Fruit fly (Drosophila melanogaster) whole organism, prepupa: Measurements from ENCODE around the gene axo.

Experiments used
- Blimp-1 ChIP-seq: fragments of 200-800 bp; sonication (Bioruptor generic); optimal IDR thresholded peaks from 3 replicates; lab custom pipeline; 2017; ENCODE audit warnings: missing biosample characterization, missing genetic modification characterization, mild to moderate bottlenecking, moderate library complexity, missing genetic modification reagents
- CG10631 ChIP-seq: fragments of 200-800 bp; sonication (Bioruptor generic); optimal IDR thresholded peaks from 2 replicates; lab custom pipeline; 2016; ENCODE audit warnings: missing biosample characterization, missing genetic modification characterization
- CG10669 ChIP-seq: fragments of 200-800 bp; sonication (Bioruptor generic); optimal IDR thresholded peaks from 3 replicates; lab custom pipeline; 2018; ENCODE audit warnings: missing biosample characterization, mild to moderate bottlenecking, missing genetic modification characterization, moderate library complexity
- CG11762 ChIP-seq: fragments of 200-800 bp; sonication (Bioruptor generic); optimal IDR thresholded peaks from 3 replicates; lab custom pipeline; 2016; ENCODE audit warnings: missing biosample characterization, missing genetic modification characterization; ENCODE audit not compliant: insufficient read depth
- CG11902 ChIP-seq: fragments of 200-800 bp; sonication (Bioruptor generic); optimal IDR thresholded peaks from 3 replicates; lab custom pipeline; 2016; ENCODE audit warnings: missing biosample characterization, missing genetic modification characterization
- CG1621 ChIP-seq: fragments of 200-800 bp; sonication (Bioruptor generic); optimal IDR thresholded peaks from 3 replicates; lab custom pipeline; 2018; ENCODE audit warnings: missing biosample characterization, mild to moderate bottlenecking, missing genetic modification characterization
- CG16779 ChIP-seq: fragments of 200-800 bp; sonication (Bioruptor generic); optimal IDR thresholded peaks from 3 replicates; lab custom pipeline; 2017; ENCODE audit warnings: missing biosample characterization, mild to moderate bottlenecking, missing genetic modification characterization
- CG3032 ChIP-seq: fragments of 200-800 bp; optimal IDR thresholded peaks from 2 replicates; lab custom pipeline; 2019; ENCODE audit warnings: missing biosample characterization, mild to moderate bottlenecking, missing genetic modification characterization, moderate library complexity
- CG31627 ChIP-seq: fragments of 200-800 bp; sonication (Bioruptor generic); optimal IDR thresholded peaks from 3 replicates; lab custom pipeline; 2016; ENCODE audit warnings: missing biosample characterization, missing genetic modification characterization
- CG32006 ChIP-seq: fragments of 200-800 bp; sonication (Bioruptor generic); optimal IDR thresholded peaks from 3 replicates; lab custom pipeline; 2017; ENCODE audit warnings: missing biosample characterization, mild to moderate bottlenecking, missing genetic modification characterization
- CG34406 ChIP-seq: fragments of 200-800 bp; sonication (Bioruptor generic); optimal IDR thresholded peaks from 3 replicates; lab custom pipeline; 2016; ENCODE audit warnings: missing biosample characterization, missing genetic modification characterization
- CG4318 ChIP-seq: fragments of 200-800 bp; sonication (Bioruptor generic); optimal IDR thresholded peaks from 3 replicates; lab custom pipeline; 2017; ENCODE audit warnings: missing biosample characterization, mild to moderate bottlenecking, missing genetic modification characterization
- CG6163 ChIP-seq: fragments of 200-800 bp; sonication (Bioruptor generic); IDR thresholded peaks from 3 replicates; pipeline ENCODE4 v1.3.6; 2022; ENCODE audit warnings: missing biosample characterization, missing genetic modification characterization
- CG6276 ChIP-seq: fragments of 200-800 bp; sonication (Bioruptor generic); optimal IDR thresholded peaks from 2 replicates; lab custom pipeline; 2017; ENCODE audit warnings: missing biosample characterization, mild to moderate bottlenecking, missing genetic modification characterization
- CG6792 ChIP-seq: fragments of 200-800 bp; sonication (Bioruptor generic); optimal IDR thresholded peaks from 3 replicates; lab custom pipeline; 2016; ENCODE audit warnings: missing biosample characterization, missing genetic modification characterization
- CG6808 ChIP-seq: fragments of 200-800 bp; sonication (Bioruptor generic); optimal IDR thresholded peaks from 3 replicates; lab custom pipeline; 2017; ENCODE audit warnings: missing biosample characterization, missing genetic modification characterization, mild to moderate bottlenecking, moderate library complexity, missing genetic modification reagents
- CG6854 ChIP-seq: fragments of 200-800 bp; sonication (Bioruptor generic); optimal IDR thresholded peaks from 2 replicates; lab custom pipeline; 2017; ENCODE audit warnings: missing biosample characterization, mild to moderate bottlenecking, missing genetic modification characterization
- CG7368 ChIP-seq: fragments of 200-800 bp; sonication (Bioruptor generic); optimal IDR thresholded peaks from 3 replicates; lab custom pipeline; 2016; ENCODE audit warnings: missing biosample characterization, missing genetic modification characterization
- CG8319 ChIP-seq: fragments of 200-800 bp; sonication (Bioruptor generic); optimal IDR thresholded peaks from 3 replicates; lab custom pipeline; 2016; ENCODE audit warnings: missing biosample characterization, missing genetic modification characterization
- CG9139 ChIP-seq: fragments of 200-800 bp; sonication (Bioruptor generic); optimal IDR thresholded peaks from 3 replicates; lab custom pipeline; 2017; ENCODE audit warnings: missing biosample characterization, mild to moderate bottlenecking, missing genetic modification characterization
- Eip75B ChIP-seq: fragments of 200-800 bp; sonication (Bioruptor generic); optimal IDR thresholded peaks from 3 replicates; lab custom pipeline; 2016; ENCODE audit warnings: missing biosample characterization, missing genetic modification characterization
- Eip78C ChIP-seq: fragments of 200-800 bp; sonication (Bioruptor generic); peaks from one replicate; lab custom pipeline; 2016; ENCODE audit warnings: missing biosample characterization, missing genetic modification characterization
- Eip93F ChIP-seq: fragments of 200-800 bp; sonication (Bioruptor generic); optimal IDR thresholded peaks from 2 replicates; lab custom pipeline; 2016; ENCODE audit warnings: missing biosample characterization, mild to moderate bottlenecking, missing genetic modification characterization
- Ets21C ChIP-seq: fragments of 200-800 bp; sonication (Bioruptor generic); optimal IDR thresholded peaks from 3 replicates; lab custom pipeline; 2016; ENCODE audit warnings: missing biosample characterization, missing genetic modification characterization
- Ets96B ChIP-seq: fragments of 200-800 bp; optimal IDR thresholded peaks from 2 replicates; lab custom pipeline; 2019; ENCODE audit warnings: missing biosample characterization, mild to moderate bottlenecking, missing genetic modification characterization, moderate library complexity
- Hr38 ChIP-seq: sonication (Bioruptor generic); optimal IDR thresholded peaks from 2 replicates; lab custom pipeline; 2016; ENCODE audit warnings: missing biosample characterization, missing genetic modification characterization
- Hr39 ChIP-seq: fragments of 200-800 bp; sonication (Bioruptor generic); optimal IDR thresholded peaks from 2 replicates; lab custom pipeline; 2016; ENCODE audit warnings: missing biosample characterization, missing genetic modification characterization
- Hr4 ChIP-seq: fragments of 200-800 bp; sonication (Bioruptor generic); optimal IDR thresholded peaks from 3 replicates; lab custom pipeline; 2016; ENCODE audit warnings: missing biosample characterization, missing genetic modification characterization
- Lpt ChIP-seq: fragments of 200-800 bp; sonication (Bioruptor generic); optimal IDR thresholded peaks from 3 replicates; lab custom pipeline; 2016; ENCODE audit warnings: missing biosample characterization, missing genetic modification characterization
- OdsH ChIP-seq: fragments of 200-800 bp; sonication (Bioruptor generic); optimal IDR thresholded peaks from 3 replicates; lab custom pipeline; 2016; ENCODE audit warnings: missing biosample characterization, missing genetic modification characterization
- Sox102F ChIP-seq: fragments of 200-800 bp; sonication (Bioruptor generic); optimal IDR thresholded peaks from 2 replicates; lab custom pipeline; 2016; ENCODE audit warnings: missing biosample characterization, mild to moderate bottlenecking, missing genetic modification characterization
- Sox15 ChIP-seq: fragments of 200-800 bp; sonication (Bioruptor generic); optimal IDR thresholded peaks from 3 replicates; lab custom pipeline; 2016; ENCODE audit warnings: missing biosample characterization, missing genetic modification characterization
- achi ChIP-seq: fragments of 200-800 bp; sonication (Bioruptor generic); optimal IDR thresholded peaks from 3 replicates; lab custom pipeline; 2016; ENCODE audit warnings: missing biosample characterization, missing genetic modification characterization
- acj6 ChIP-seq: fragments of 200-800 bp; sonication (Bioruptor generic); optimal IDR thresholded peaks from 3 replicates; lab custom pipeline; 2016; ENCODE audit warnings: missing biosample characterization, missing genetic modification characterization
- dac ChIP-seq: fragments of 200-800 bp; sonication (Bioruptor generic); optimal IDR thresholded peaks from 2 replicates; lab custom pipeline; 2017; ENCODE audit warnings: missing biosample characterization, mild to moderate bottlenecking, missing genetic modification characterization
- dsx ChIP-seq: fragments of 200-800 bp; optimal IDR thresholded peaks from 3 replicates; lab custom pipeline; 2019; ENCODE audit warnings: missing biosample characterization, mild to moderate bottlenecking, missing genetic modification characterization, moderate library complexity; ENCODE audit not compliant: poor library complexity, severe bottlenecking
- eg ChIP-seq: fragments of 200-800 bp; sonication (Bioruptor generic); IDR thresholded peaks from 3 replicates; pipeline ENCODE4 v1.3.6; 2022; ENCODE audit warnings: missing biosample characterization, missing genetic modification characterization
- fd59A ChIP-seq: fragments of 200-800 bp; sonication (Bioruptor generic); optimal IDR thresholded peaks from 2 replicates; lab custom pipeline; 2017; ENCODE audit warnings: missing biosample characterization, mild to moderate bottlenecking, missing genetic modification characterization, missing genetic modification reagents
- fd85E ChIP-seq: fragments of 200-800 bp; sonication (Bioruptor generic); optimal IDR thresholded peaks from 3 replicates; lab custom pipeline; 2016; ENCODE audit warnings: missing biosample characterization, missing genetic modification characterization
- fkh ChIP-seq: fragments of 200-800 bp; sonication (Bioruptor generic); optimal IDR thresholded peaks from 3 replicates; lab custom pipeline; 2017; ENCODE audit warnings: missing biosample characterization, mild to moderate bottlenecking, missing genetic modification characterization, moderate library complexity
- lz ChIP-seq: fragments of 200-800 bp; sonication (Bioruptor generic); optimal IDR thresholded peaks from 3 replicates; lab custom pipeline; 2016; ENCODE audit warnings: missing biosample characterization, missing genetic modification characterization
- net ChIP-seq: fragments of 200-800 bp; sonication (Bioruptor generic); optimal IDR thresholded peaks from 3 replicates; lab custom pipeline; 2016; ENCODE audit warnings: missing biosample characterization, missing genetic modification characterization
- pdm3 ChIP-seq: fragments of 200-800 bp; sonication (Bioruptor generic); optimal IDR thresholded peaks from 3 replicates; lab custom pipeline; 2016; ENCODE audit warnings: missing biosample characterization, missing genetic modification characterization
- salr ChIP-seq, 2 experiments: fragments of 200-800 bp; sonication (Bioruptor generic); optimal IDR thresholded peaks; 3 replicates each; lab custom pipeline; 2016 to 2018; ENCODE audit warnings: missing biosample characterization in 2 of 2, missing genetic modification characterization in 2 of 2, mild to moderate bottlenecking in 1 of 2
- ss ChIP-seq, 2 experiments: fragments of 200-800 bp; sonication (Bioruptor generic); optimal IDR thresholded peaks; 2 replicates in 1 of 2; 3 replicates in 1 of 2; lab custom pipeline; 2017 to 2018; ENCODE audit warnings: mild to moderate bottlenecking in 2 of 2, missing biosample characterization in 2 of 2, missing genetic modification characterization in 2 of 2, moderate library complexity in 1 of 2
- svp ChIP-seq: fragments of 200-800 bp; sonication (Bioruptor generic); peaks from one replicate; lab custom pipeline; 2016; ENCODE audit warnings: missing biosample characterization, missing genetic modification characterization
- topi ChIP-seq: fragments of 200-800 bp; sonication (Bioruptor generic); optimal IDR thresholded peaks from 3 replicates; lab custom pipeline; 2016; ENCODE audit warnings: missing biosample characterization, missing genetic modification characterization

axo gene

DNA sequence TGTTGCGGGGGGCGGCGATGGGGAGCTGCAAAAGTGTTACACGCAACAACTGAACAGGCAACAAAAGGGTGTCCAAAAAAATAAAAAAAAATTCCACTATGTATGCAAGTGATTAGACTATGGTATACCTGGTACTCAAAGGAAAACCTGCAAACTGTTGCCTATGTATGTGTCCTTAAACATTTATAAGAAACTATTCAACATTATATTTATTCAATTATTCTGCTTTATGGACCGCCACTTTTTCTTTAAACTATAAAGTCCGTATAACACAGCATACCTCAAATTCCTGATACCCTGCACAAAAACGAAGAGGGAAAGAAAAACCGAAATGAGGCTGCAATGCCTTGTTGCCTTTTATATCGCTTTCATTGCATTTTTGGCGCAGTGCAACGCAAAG is 79.5 kb downstream of the axo start (continued):
- TF ChIP-seq lz (GFP tag; lab: Kevin White, UChicago), result peak; percentile 39
- TF ChIP-seq fd85E (GFP tag; lab: Kevin White, UChicago), result no peak
- TF ChIP-seq CG1621 (tag; lab: Kevin White, UChicago), result no peak
- peak; percentile 48 for TF ChIP-seq CG8319
- peak; percentile 69 for TF ChIP-seq achi
- peak; percentile 52 for TF ChIP-seq Ets96B (tag; lab: Kevin White, UChicago)
- TF ChIP-seq CG6854, result no peak
- no peak for TF ChIP-seq fkh (GFP tag; lab: Kevin White, UChicago)
- TF ChIP-seq Sox15, result peak; percentile 40
- TF ChIP-seq CG10669 (GFP tag; lab: Kevin White, UChicago), result peak; percentile 49
- TF ChIP-seq CG6163 (GFP tag; lab: Robert Waterston, UW), result peak; percentile 85
- TF ChIP-seq Eip93F, result no peak
- peak; percentile 43 for TF ChIP-seq CG34406 (GFP tag; lab: Kevin White, UChicago)

- peak; percentile 14 for TF ChIP-seq svp (GFP tag; lab: Kevin White, UChicago)
- no peak for TF ChIP-seq Eip78C (GFP tag; lab: Kevin White, UChicago)
Measured at dm6 chr3L:4606739-4607428, 80.2 kb downstream of the axo start.

DNA sequence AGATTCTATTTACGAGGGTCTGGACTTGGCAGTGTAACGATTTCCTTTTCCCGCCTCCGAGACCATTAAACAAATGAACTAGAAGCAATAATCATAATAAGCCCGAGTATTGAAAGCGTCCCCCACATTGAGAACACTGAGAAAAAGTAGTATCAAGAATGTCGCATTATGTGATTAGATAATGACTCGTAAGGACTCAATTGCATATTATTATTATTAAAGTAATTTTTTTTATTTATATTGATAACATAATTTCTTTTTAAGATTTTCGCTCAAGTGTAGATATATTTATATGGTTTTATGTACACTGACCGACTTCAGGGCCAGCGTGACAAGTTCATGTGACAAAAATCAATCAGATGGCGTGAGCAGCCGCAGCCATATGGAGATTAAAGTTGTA is 83.7 kb downstream of the axo start:
- TF ChIP-seq Hr39 (GFP tag; lab: Kevin White, UChicago), result no peak
- peak; percentile 18 for TF ChIP-seq CG6792 (GFP tag; lab: Kevin White, UChicago)
- peak; percentile 28 for TF ChIP-seq achi
- no peak for TF ChIP-seq CG4318
- TF ChIP-seq svp (GFP tag; lab: Kevin White, UChicago), result no peak
- TF ChIP-seq Ets21C (GFP tag; lab: Kevin White, UChicago), result no peak
- no peak for TF ChIP-seq Lpt (GFP tag; lab: Kevin White, UChicago)
- peak; percentile 31 for TF ChIP-seq acj6
- peak; percentile 44 for TF ChIP-seq OdsH (GFP tag; lab: Kevin White, UChicago)
- TF ChIP-seq Hr4, result no peak
- peak; percentile 76 for TF ChIP-seq Eip78C (GFP tag; lab: Kevin White, UChicago)
- TF ChIP-seq Hr38, result no peak
- TF ChIP-seq CG7368, result no peak
- no peak for TF ChIP-seq CG6854
- TF ChIP-seq CG6276, result no peak
- peak; percentile 57 for TF ChIP-seq dsx
- TF ChIP-seq salr (GFP tag; optimal IDR thresholded peaks at IDR 0.05; lab: Kevin White, UChicago), result no peak
- TF ChIP-seq topi (GFP tag; lab: Kevin White, UChicago), result no peak
- TF ChIP-seq ss (GFP tag; optimal IDR thresholded peaks at IDR 0.05; lab: Kevin White, UChicago), result peak; percentile 10 to 21
- TF ChIP-seq Eip75B (GFP tag; lab: Kevin White, UChicago), result peak; percentile 10
- TF ChIP-seq net (GFP tag; lab: Kevin White, UChicago), result no peak
- TF ChIP-seq dac (GFP tag; lab: Kevin White, UChicago), result no peak
- no peak for TF ChIP-seq pdm3 (GFP tag; lab: Kevin White, UChicago)
- TF ChIP-seq CG10631 (GFP tag; lab: Kevin White, UChicago), result peak; percentile 53
- TF ChIP-seq CG16779, result no peak
- TF ChIP-seq CG10669 (GFP tag; lab: Kevin White, UChicago), result peak; percentile 38
- TF ChIP-seq CG11762 (GFP tag; lab: Kevin White, UChicago), result peak; percentile 3
- TF ChIP-seq eg (GFP tag; lab: Robert Waterston, UW), result no peak
- peak; percentile 28 for TF ChIP-seq CG32006 (GFP tag; lab: Kevin White, UChicago)
- no peak for TF ChIP-seq CG6808 (GFP tag; lab: Kevin White, UChicago)
- TF ChIP-seq CG31627 (GFP tag; lab: Kevin White, UChicago), result no peak
- peak; percentile 51 for TF ChIP-seq CG3032
- no peak for TF ChIP-seq CG9139 (GFP tag; lab: Kevin White, UChicago)
- no peak for TF ChIP-seq Blimp-1 (GFP tag; lab: Kevin White, UChicago)
- TF ChIP-seq Ets96B (tag; lab: Kevin White, UChicago), result peak; percentile 53
- TF ChIP-seq Sox102F (GFP tag; lab: Kevin White, UChicago), result no peak
- TF ChIP-seq fd59A, result peak; percentile 8
- TF ChIP-seq CG11902 (GFP tag; lab: Kevin White, UChicago), result no peak
- peak; percentile 55; the same call in 1 of the 3 replicates for TF ChIP-seq CG6163 (GFP tag; lab: Robert Waterston, UW)
